Worm (Caenorhabditis elegans) whole organism, late embryonic: ENCODE results near the gene K12H6.5.

Experiments
- C38D4.7 ChIP-seq: fragments of 200-800 bp; sonication (Bioruptor generic); optimal IDR thresholded peaks from 2 replicates; lab custom pipeline; 2018; ENCODE audit warnings: mild to moderate bottlenecking, missing genetic modification characterization, moderate library complexity, missing compliant biosample characterization
- F13H6.1 ChIP-seq: sonication (generic microtip); optimal IDR thresholded peaks from 2 replicates; lab custom pipeline; 2016; ENCODE audit warnings: missing genetic modification characterization, missing compliant biosample characterization
- Y22D7AL.16 ChIP-seq: sonication (generic microtip); optimal IDR thresholded peaks from 2 replicates; lab custom pipeline; 2016; ENCODE audit warnings: missing genetic modification characterization, missing compliant biosample characterization
- ceh-14 ChIP-seq: sonication (generic microtip); optimal IDR thresholded peaks from 2 replicates; lab custom pipeline; 2016; ENCODE audit warnings: missing genotype, missing genetic modification characterization, missing compliant biosample characterization
- ceh-2 ChIP-seq: sonication (generic microtip); optimal IDR thresholded peaks from 2 replicates; lab custom pipeline; 2016; ENCODE audit warnings: missing genotype, missing genetic modification characterization, missing compliant biosample characterization
- ceh-30 ChIP-seq: fragments of 150-350 bp; optimal IDR thresholded peaks from 2 replicates; lab custom pipeline; 2014; ENCODE audit warnings: missing biosample characterization, missing genetic modification characterization
- ceh-31 ChIP-seq: sonication (generic microtip); optimal IDR thresholded peaks from 2 replicates; lab custom pipeline; 2016; ENCODE audit warnings: missing genetic modification characterization, missing compliant biosample characterization
- ceh-6 ChIP-seq: fragments of 200-800 bp; sonication (Bioruptor generic); optimal IDR thresholded peaks from 2 replicates; lab custom pipeline; 2018; ENCODE audit warnings: mild to moderate bottlenecking, missing genetic modification characterization, missing compliant biosample characterization
- che-1 ChIP-seq: sonication (generic microtip); optimal IDR thresholded peaks from 2 replicates; lab custom pipeline; 2016; ENCODE audit warnings: mild to moderate bottlenecking, missing genetic modification characterization, missing compliant biosample characterization
- dve-1 ChIP-seq: sonication (generic microtip); optimal IDR thresholded peaks from 2 replicates; lab custom pipeline; 2017; ENCODE audit warnings: antibody characterized with exemption, mild to moderate bottlenecking, missing genetic modification characterization, missing compliant biosample characterization
- elt-2 ChIP-seq: sonication (generic microtip); optimal IDR thresholded peaks from 2 replicates; lab custom pipeline; 2016; ENCODE audit warnings: missing genetic modification reagents, missing genetic modification characterization, missing compliant biosample characterization
- elt-4 ChIP-seq: sonication (generic microtip); optimal IDR thresholded peaks from 2 replicates; lab custom pipeline; 2016; ENCODE audit warnings: missing genetic modification characterization, missing compliant biosample characterization
- ets-4 ChIP-seq: sonication (generic microtip); optimal IDR thresholded peaks from 2 replicates; lab custom pipeline; 2016; ENCODE audit warnings: missing genetic modification characterization, missing compliant biosample characterization
- eyg-1 ChIP-seq: sonication (generic microtip); optimal IDR thresholded peaks from 2 replicates; lab custom pipeline; 2016; ENCODE audit warnings: missing genotype, missing genetic modification characterization, missing compliant biosample characterization
- fax-1 ChIP-seq: sonication (generic microtip); optimal IDR thresholded peaks from 2 replicates; lab custom pipeline; 2016; ENCODE audit warnings: missing genotype, missing genetic modification characterization, missing compliant biosample characterization
- fkh-10 ChIP-seq: fragments of 150-350 bp; optimal IDR thresholded peaks from 2 replicates; lab custom pipeline; 2014; ENCODE audit warnings: missing biosample characterization, missing genetic modification reagents, missing genetic modification characterization
- hlh-15 ChIP-seq: sonication (generic microtip); optimal IDR thresholded peaks from 2 replicates; lab custom pipeline; 2016; ENCODE audit warnings: missing genetic modification characterization, missing compliant biosample characterization
- lim-6 ChIP-seq: sonication (generic microtip); optimal IDR thresholded peaks from 2 replicates; lab custom pipeline; 2016; ENCODE audit warnings: missing genetic modification characterization, missing compliant biosample characterization
- nfya-1 ChIP-seq: sonication (generic microtip); optimal IDR thresholded peaks from 2 replicates; lab custom pipeline; 2017; ENCODE audit warnings: missing genetic modification characterization, mild to moderate bottlenecking, missing compliant biosample characterization, antibody characterized with exemption, moderate library complexity
- nhr-11 ChIP-seq: fragments of 150-350 bp; optimal IDR thresholded peaks from 2 replicates; lab custom pipeline; 2014; ENCODE audit warnings: missing biosample characterization, missing genetic modification characterization
- pat-9 ChIP-seq: fragments of 200-800 bp; sonication (Bioruptor generic); optimal IDR thresholded peaks from 2 replicates; lab custom pipeline; 2018; ENCODE audit warnings: mild to moderate bottlenecking, missing genetic modification characterization, moderate library complexity, missing compliant biosample characterization
- pqm-1 ChIP-seq: sonication (generic microtip); optimal IDR thresholded peaks from 2 replicates; lab custom pipeline; 2016; ENCODE audit warnings: missing genetic modification characterization, missing compliant biosample characterization
- pros-1 ChIP-seq: fragments of 150-350 bp; optimal IDR thresholded peaks from 2 replicates; lab custom pipeline; 2014; ENCODE audit warnings: missing biosample characterization, missing genetic modification reagents, missing genetic modification characterization
- ref-2 ChIP-seq: sonication (generic microtip); optimal IDR thresholded peaks from 2 replicates; lab custom pipeline; 2016; ENCODE audit warnings: missing genetic modification characterization, missing compliant biosample characterization
- rnt-1 ChIP-seq: sonication (generic microtip); optimal IDR thresholded peaks from 2 replicates; lab custom pipeline; 2016; ENCODE audit warnings: missing genetic modification characterization, missing compliant biosample characterization
- sox-2 ChIP-seq: fragments of 200-800 bp; sonication (Bioruptor generic); IDR thresholded peaks from 2 replicates; pipeline ENCODE4 v1.3.6; 2022; ENCODE audit warnings: missing genetic modification reagents, missing genetic modification characterization, missing compliant biosample characterization
- syd-9 ChIP-seq: sonication (generic microtip); optimal IDR thresholded peaks from 2 replicates; lab custom pipeline; 2016; ENCODE audit warnings: mild to moderate bottlenecking, missing genetic modification characterization, moderate library complexity, missing compliant biosample characterization
- tbx-7 ChIP-seq: sonication (generic microtip); optimal IDR thresholded peaks from 2 replicates; lab custom pipeline; 2016; ENCODE audit warnings: missing genotype, missing genetic modification characterization, missing compliant biosample characterization
- ttx-3 ChIP-seq: sonication (generic microtip); optimal IDR thresholded peaks from 2 replicates; lab custom pipeline; 2016; ENCODE audit warnings: missing genetic modification reagents, missing genetic modification characterization, missing compliant biosample characterization

The K12H6.5 gene

DNA sequence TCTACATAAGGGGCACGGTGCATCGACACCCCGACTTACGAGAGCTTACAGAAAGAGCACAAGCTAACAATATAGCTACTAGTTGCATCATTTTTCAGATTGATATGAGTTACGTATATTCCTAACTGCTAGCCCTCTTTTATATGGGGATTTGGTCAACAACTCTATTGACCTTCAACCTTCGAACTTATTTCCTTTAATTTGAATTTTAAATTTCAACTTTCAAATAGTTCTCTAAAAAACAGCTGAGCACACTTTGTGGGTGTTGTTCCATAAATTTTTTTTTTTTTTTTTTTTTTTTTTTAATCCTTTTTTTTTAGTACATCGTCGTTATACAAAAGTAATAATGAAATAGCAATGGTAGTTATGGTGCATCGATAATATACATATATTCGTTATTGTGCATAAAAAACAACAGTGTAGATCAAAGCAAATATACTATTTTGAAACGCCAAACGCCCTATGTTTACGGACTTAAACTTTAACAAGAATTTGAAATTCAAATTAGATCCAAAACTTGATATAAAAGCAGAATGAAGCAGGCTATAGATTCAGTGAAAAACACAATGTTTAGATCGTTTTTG lies 40.7 kb upstream of the K12H6.5 start, which contains the start of the genes Y110A2AL.9 and Y110A2AL.3:
Gene Y110A2AL.9, minus strand, starts transcription at position 101 of the 584 bp plus-strand sequence.
Gene Y110A2AL.3, plus strand, starts transcription at position 534 of the 584 bp plus-strand sequence.
- no peak for TF ChIP-seq F13H6.1 (tag; lab: Kevin White, UChicago)
- TF ChIP-seq nhr-11 (tag; lab: Kevin White, UChicago) = no peak
- no peak for TF ChIP-seq ceh-6
- no peak for TF ChIP-seq ttx-3 (tag; lab: Kevin White, UChicago)
- TF ChIP-seq pqm-1 (tag; lab: Kevin White, UChicago) = no peak
- no peak for TF ChIP-seq tbx-7 (tag; lab: Kevin White, UChicago)
- TF ChIP-seq ceh-30 (tag; lab: Kevin White, UChicago) = no peak
- TF ChIP-seq ets-4 (tag; lab: Kevin White, UChicago) = no peak
- TF ChIP-seq nfya-1 = no peak
- TF ChIP-seq ceh-14 (tag; lab: Kevin White, UChicago) = no peak
- no peak for TF ChIP-seq syd-9 (tag; lab: Kevin White, UChicago)
- no peak for TF ChIP-seq fkh-10
- no peak for TF ChIP-seq rnt-1 (tag; lab: Kevin White, UChicago)
- no peak for TF ChIP-seq pros-1 (tag; lab: Kevin White, UChicago)
- TF ChIP-seq ceh-2 (tag; lab: Kevin White, UChicago) = no peak
- TF ChIP-seq fax-1 = no peak
- TF ChIP-seq, all 69 proteins: peak for 0

DNA sequence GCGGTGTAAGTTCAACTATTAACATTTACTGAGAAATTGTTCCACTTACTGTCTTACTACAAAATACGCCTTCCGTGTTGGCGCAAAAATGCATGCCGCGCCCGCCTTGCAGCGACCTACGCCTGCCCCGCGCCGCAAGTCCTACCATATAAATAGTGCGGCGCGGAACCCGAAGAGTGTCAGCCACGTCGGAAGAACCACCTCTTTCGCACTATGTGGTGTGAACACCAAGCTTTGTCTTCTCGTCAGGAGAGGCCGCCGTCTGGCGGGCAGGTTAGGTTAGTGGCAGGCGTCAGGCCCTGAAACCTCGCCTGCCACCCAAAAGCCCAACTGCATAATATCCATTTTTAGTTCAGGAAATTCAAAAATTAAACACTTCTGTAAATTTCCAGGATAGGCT lies 39.4 kb upstream of the K12H6.5 start:
- TF ChIP-seq F13H6.1 (tag; lab: Kevin White, UChicago) (no peak), che-1 (no peak), rnt-1 (tag; lab: Kevin White, UChicago) (no peak), ceh-31 (tag; lab: Kevin White, UChicago) (no peak), Y22D7AL.16 (tag; lab: Kevin White, UChicago) (no peak), sox-2 (no peak), lim-6 (tag; lab: Kevin White, UChicago) (no peak), pqm-1 (tag; lab: Kevin White, UChicago) (no peak)

ce11 chrII:2864229-2864628 lies 38.3 kb upstream of the K12H6.5 start, which contains the start of gene Y110A2AL.5:
Y110A2AL.5 (plus strand) TSS chrII:2864529.
- no peak for TF ChIP-seq hlh-15 (tag; lab: Kevin White, UChicago)
- TF ChIP-seq ceh-31 (tag; lab: Kevin White, UChicago) = no peak
- no peak for TF ChIP-seq elt-2 (tag; lab: Kevin White, UChicago)
- no peak for TF ChIP-seq ref-2 (tag; lab: Kevin White, UChicago)

DNA sequence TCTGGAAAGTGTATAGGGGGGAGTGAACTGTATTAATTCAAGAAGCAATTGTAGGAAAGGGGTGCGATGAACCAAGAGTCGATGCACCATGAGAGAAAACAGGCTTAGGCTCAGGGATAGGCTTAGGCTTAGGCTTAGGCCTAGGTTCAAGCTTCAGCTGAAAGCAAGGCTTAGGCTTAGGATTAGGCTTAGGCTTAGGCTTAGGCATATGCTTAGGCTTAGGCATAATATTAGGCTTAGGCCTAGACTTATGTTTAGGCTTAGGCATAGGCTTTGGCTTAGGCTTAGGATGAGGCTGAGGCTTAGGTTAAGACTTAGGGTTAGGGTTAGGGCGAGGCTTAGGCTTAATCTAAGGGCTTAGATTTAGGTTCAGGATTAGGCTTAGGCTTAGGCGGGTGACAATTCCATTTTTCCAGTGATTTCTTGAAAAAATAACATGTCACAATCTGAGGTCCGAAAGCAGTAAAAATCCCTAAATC lies 36.6 kb upstream of the K12H6.5 start:
- TF ChIP-seq dve-1 (tag; lab: Kevin White, UChicago) (peak; percentile 65), che-1 (no peak)
- TF ChIP-seq, all 69 proteins: peak for 1

DNA sequence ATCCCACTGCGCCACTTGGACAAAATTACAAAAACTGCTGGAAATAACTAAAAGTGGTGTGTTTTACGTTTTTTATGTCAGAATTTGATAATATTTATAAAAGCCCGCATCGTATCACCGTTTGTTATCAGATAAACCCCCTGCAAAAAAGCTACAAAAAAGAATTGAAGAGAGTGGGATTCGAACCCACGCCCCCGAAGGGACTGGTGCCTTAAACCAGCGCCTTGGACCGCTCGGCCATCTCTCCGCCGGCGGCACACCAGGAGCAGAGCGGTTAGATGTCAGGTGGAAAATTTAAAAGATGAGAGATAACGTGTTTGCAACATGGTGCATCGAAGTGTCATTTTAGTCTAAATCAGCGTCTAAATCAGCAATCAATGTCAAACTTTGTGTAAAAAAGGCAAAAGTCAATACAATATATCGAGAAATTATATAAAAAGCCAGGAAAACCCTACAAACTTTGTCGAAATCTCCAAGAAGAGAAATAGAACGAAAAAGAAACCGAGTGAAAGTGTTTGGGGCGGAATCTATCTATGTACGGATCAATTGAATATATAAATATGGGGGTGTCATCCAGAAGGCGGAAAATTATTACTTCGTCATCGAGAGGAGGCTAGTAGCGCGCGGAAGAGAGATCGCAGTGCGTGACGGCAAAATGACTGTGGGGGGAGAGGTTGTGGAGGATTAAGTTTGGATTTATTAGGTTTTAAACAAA lies 35.6 kb upstream of the K12H6.5 start:
- no peak for TF ChIP-seq ceh-31 (tag; lab: Kevin White, UChicago)
- TF ChIP-seq pat-9 (tag; lab: Kevin White, UChicago) = no peak
- no peak for TF ChIP-seq F13H6.1 (tag; lab: Kevin White, UChicago)
- no peak for TF ChIP-seq fkh-10
- TF ChIP-seq elt-4 (tag; lab: Kevin White, UChicago) = no peak
- no peak for TF ChIP-seq pqm-1 (tag; lab: Kevin White, UChicago)
- TF ChIP-seq eyg-1 = no peak
- TF ChIP-seq C38D4.7 (GFP tag; lab: Kevin White, UChicago) = no peak
- no peak for TF ChIP-seq syd-9 (tag; lab: Kevin White, UChicago)
- TF ChIP-seq ceh-6 = no peak
- no peak for TF ChIP-seq ceh-30 (tag; lab: Kevin White, UChicago)
- no peak for TF ChIP-seq dve-1 (tag; lab: Kevin White, UChicago)
- TF ChIP-seq, all 69 proteins: peak for 0
